Fruit fly (Drosophila melanogaster): ENCODE measurements around the gene dmGlut.
"Not testable (repeated sequence)": the region's sequence is repeated elsewhere in the genome, so short reads cannot be mapped to it uniquely, and the experiment has no call there.

The dmGlut gene

dm6 chr2L:12027435-12027834 lies at the start of gene dmGlut:
dmGlut (plus strand) TSS chr2L:12027438.
- TF ChIP-seq CG17801 (GFP tag; optimal IDR thresholded peaks at IDR 0.05; ENCODE audit: partially characterized antibody), result no peak

- no peak for TF ChIP-seq CG17801 (GFP tag; optimal IDR thresholded peaks at IDR 0.05; ENCODE audit: partially characterized antibody)
Measured at dm6 chr2L:11977721-11978120, 49.5 kb upstream of the dmGlut start.

dm6 chr2L:11980075-11980474 lies 47.2 kb upstream of the dmGlut start:
- no peak for TF ChIP-seq CG17801 (GFP tag; optimal IDR thresholded peaks at IDR 0.05; ENCODE audit: partially characterized antibody)

- no peak for TF ChIP-seq CG17801 (GFP tag; optimal IDR thresholded peaks at IDR 0.05; ENCODE audit: partially characterized antibody)
Measured at dm6 chr2L:11981210-11981609, 46.0 kb upstream of the dmGlut start, which contains the start of gene CG16965. CG16965 (plus strand) TSS chr2L:11981591.

dm6 chr2L:11987945-11988344 lies 39.3 kb upstream of the dmGlut start, which contains the start of the genes CG6686 and CG34163:
CG6686 (minus strand) TSS chr2L:11988039.
CG34163 (plus strand) TSS chr2L:11988270.
- TF ChIP-seq CG17801 (GFP tag; optimal IDR thresholded peaks at IDR 0.05; ENCODE audit: partially characterized antibody), result peak; percentile 2

- no peak for TF ChIP-seq CG17801 (GFP tag; optimal IDR thresholded peaks at IDR 0.05; ENCODE audit: partially characterized antibody)
Measured at dm6 chr2L:11989210-11989609, 38.0 kb upstream of the dmGlut start.

- TF ChIP-seq CG17801 (GFP tag; optimal IDR thresholded peaks at IDR 0.05; ENCODE audit: partially characterized antibody), result no peak
Measured at dm6 chr2L:11989729-11990128, 37.5 kb upstream of the dmGlut start, which contains the start of the genes zuc and dgt2. zuc (minus strand) TSS chr2L:11989882. dgt2 (plus strand) TSS chr2L:11989936.

- TF ChIP-seq CG17801 (GFP tag; optimal IDR thresholded peaks at IDR 0.05; ENCODE audit: partially characterized antibody), result no peak
Measured at dm6 chr2L:11990458-11991065, 36.7 kb upstream of the dmGlut start, which contains the start of gene escl. escl (plus strand) TSS chr2L:11990927.

- not testable (repeated sequence) for TF ChIP-seq CG17801 (GFP tag; optimal IDR thresholded peaks at IDR 0.05; ENCODE audit: partially characterized antibody)
Measured at dm6 chr2L:11992602-11993001, 34.6 kb upstream of the dmGlut start, which contains the start of gene Ada1-2. Ada1-2 (plus strand) TSS chr2L:11992902.

- not testable (repeated sequence) for TF ChIP-seq CG17801 (GFP tag; optimal IDR thresholded peaks at IDR 0.05; ENCODE audit: partially characterized antibody)
Measured at dm6 chr2L:11995332-11995790, 31.9 kb upstream of the dmGlut start, which contains the start of the genes CG18789 and Qtzl. CG18789 (minus strand) TSS chr2L:11995432. Qtzl (plus strand) TSS chr2L:11995740.

- TF ChIP-seq CG17801 (GFP tag; optimal IDR thresholded peaks at IDR 0.05; ENCODE audit: partially characterized antibody), result not testable (repeated sequence)
Measured at dm6 chr2L:11996509-11996908, 30.7 kb upstream of the dmGlut start, which contains the start of gene Ada1-1. Ada1-1 (plus strand) TSS chr2L:11996809.

dm6 chr2L:11999240-11999704 lies 28.0 kb upstream of the dmGlut start, which contains the start of the genes CG18787 and Nfs1:
CG18787 (minus strand) TSS chr2L:11999340.
Nfs1 (plus strand) TSS chr2L:11999654.
- TF ChIP-seq CG17801 (GFP tag; optimal IDR thresholded peaks at IDR 0.05; ENCODE audit: partially characterized antibody), result not testable (repeated sequence)

- no peak for TF ChIP-seq CG17801 (GFP tag; optimal IDR thresholded peaks at IDR 0.05; ENCODE audit: partially characterized antibody)
Measured at dm6 chr2L:12001132-12001531, 26.1 kb upstream of the dmGlut start.

dm6 chr2L:12002051-12002450 lies 25.2 kb upstream of the dmGlut start, which contains the start of gene Hacd1:
Hacd1 (minus strand) TSS chr2L:12002266.
- peak; percentile 44 for TF ChIP-seq CG17801 (GFP tag; optimal IDR thresholded peaks at IDR 0.05; ENCODE audit: partially characterized antibody)

- TF ChIP-seq CG17801 (GFP tag; optimal IDR thresholded peaks at IDR 0.05; ENCODE audit: partially characterized antibody), result no peak
Measured at dm6 chr2L:12002922-12003791, 24.1 kb upstream of the dmGlut start.
